Worm (Caenorhabditis elegans): ENCODE measurements around the gene sec-22.

ce11 chrX:1072152-1072551 is 36.8 kb downstream of the sec-22 start, which contains the start of gene lim-6:
- no peak for TF ChIP-seq egl-27 (tag; optimal IDR thresholded peaks at IDR 0.05)
- TF ChIP-seq ama-1 (optimal IDR thresholded peaks at IDR 0.05), result no peak
- no peak for TF ChIP-seq nhr-10 (tag; optimal IDR thresholded peaks at IDR 0.05)
- no peak for TF ChIP-seq peb-1 (tag; optimal IDR thresholded peaks at IDR 0.05)
- TF ChIP-seq sma-3 (GFP tag; optimal IDR thresholded peaks at IDR 0.05), result no peak
- no peak for TF ChIP-seq dmd-4 (tag; optimal IDR thresholded peaks at IDR 0.05)
- TF ChIP-seq nhr-237 (tag; optimal IDR thresholded peaks at IDR 0.05), result no peak
- TF ChIP-seq nhr-25 (tag; optimal IDR thresholded peaks at IDR 0.05), result no peak
- TF ChIP-seq nhr-11 (tag; optimal IDR thresholded peaks at IDR 0.05), result no peak
- no peak for TF ChIP-seq lsy-2 (tag; optimal IDR thresholded peaks at IDR 0.05)
- no peak for TF ChIP-seq unc-55 (GFP tag; optimal IDR thresholded peaks at IDR 0.05)
- no peak for TF ChIP-seq skn-1 (tag; optimal IDR thresholded peaks at IDR 0.05)
- TF ChIP-seq F13H6.1 (tag; optimal IDR thresholded peaks at IDR 0.05), result no peak
